Fruit fly (Drosophila melanogaster): Measurements from ENCODE around the gene RASSF8.

The RASSF8 gene

dm6 chr3R:25637294-25638174, 24.1 kb upstream of the RASSF8 start, which contains the start of gene jigr1:
TSS of gene jigr1 (plus strand) at chr3R:25637843.
- TF ChIP-seq Sin3A (optimal IDR thresholded peaks at IDR 0.05) (no peak), insv (optimal IDR thresholded peaks at IDR 0.05) (no peak), Myc (optimal IDR thresholded peaks at IDR 0.05) (no peak), h (optimal IDR thresholded peaks at IDR 0.05) (no peak), ttk (optimal IDR thresholded peaks at IDR 0.05) (no peak), psq (optimal IDR thresholded peaks at IDR 0.05) (no peak)

- TF ChIP-seq psq (optimal IDR thresholded peaks at IDR 0.05) (no peak), ttk (optimal IDR thresholded peaks at IDR 0.05) (no peak), Sin3A (optimal IDR thresholded peaks at IDR 0.05) (no peak), h (optimal IDR thresholded peaks at IDR 0.05) (no peak), Myc (optimal IDR thresholded peaks at IDR 0.05) (no peak), insv (optimal IDR thresholded peaks at IDR 0.05) (no peak)
Measured at dm6 chr3R:25638381-25638780, 23.2 kb upstream of the RASSF8 start.

- TF ChIP-seq h (optimal IDR thresholded peaks at IDR 0.05) (no peak), psq (optimal IDR thresholded peaks at IDR 0.05) (no peak), ttk (optimal IDR thresholded peaks at IDR 0.05) (no peak), Sin3A (optimal IDR thresholded peaks at IDR 0.05) (no peak), Myc (optimal IDR thresholded peaks at IDR 0.05) (no peak), insv (optimal IDR thresholded peaks at IDR 0.05) (no peak)
Measured at dm6 chr3R:25638961-25639360, 22.6 kb upstream of the RASSF8 start.

- no peak for TF ChIP-seq ttk (optimal IDR thresholded peaks at IDR 0.05)
- TF ChIP-seq psq (optimal IDR thresholded peaks at IDR 0.05): no peak
- TF ChIP-seq insv (optimal IDR thresholded peaks at IDR 0.05): no peak
- no peak for TF ChIP-seq Sin3A (optimal IDR thresholded peaks at IDR 0.05)
Measured at dm6 chr3R:25640463-25640862, 21.1 kb upstream of the RASSF8 start.

dm6 chr3R:25644172-25644571, 17.4 kb upstream of the RASSF8 start:
- no peak for TF ChIP-seq h (optimal IDR thresholded peaks at IDR 0.05)
- no peak for TF ChIP-seq psq (optimal IDR thresholded peaks at IDR 0.05)
- TF ChIP-seq insv (optimal IDR thresholded peaks at IDR 0.05): no peak
- no peak for TF ChIP-seq ttk (optimal IDR thresholded peaks at IDR 0.05)
- TF ChIP-seq Sin3A (optimal IDR thresholded peaks at IDR 0.05): no peak
- TF ChIP-seq Myc (optimal IDR thresholded peaks at IDR 0.05): no peak

- TF ChIP-seq psq (optimal IDR thresholded peaks at IDR 0.05) (no peak), ttk (optimal IDR thresholded peaks at IDR 0.05) (no peak), Sin3A (optimal IDR thresholded peaks at IDR 0.05) (no peak), insv (optimal IDR thresholded peaks at IDR 0.05) (no peak), h (optimal IDR thresholded peaks at IDR 0.05) (no peak), Myc (optimal IDR thresholded peaks at IDR 0.05) (no peak)
Measured at dm6 chr3R:25646882-25647518, 14.6 kb upstream of the RASSF8 start.

dm6 chr3R:25647577-25648257, 13.9 kb upstream of the RASSF8 start:
- TF ChIP-seq psq (optimal IDR thresholded peaks at IDR 0.05) (no peak), insv (optimal IDR thresholded peaks at IDR 0.05) (no peak), ttk (optimal IDR thresholded peaks at IDR 0.05) (no peak), Sin3A (optimal IDR thresholded peaks at IDR 0.05) (no peak), Myc (optimal IDR thresholded peaks at IDR 0.05) (no peak), h (optimal IDR thresholded peaks at IDR 0.05) (no peak)

- TF ChIP-seq psq (optimal IDR thresholded peaks at IDR 0.05): no peak
- no peak for TF ChIP-seq Sin3A (optimal IDR thresholded peaks at IDR 0.05)
- no peak for TF ChIP-seq Myc (optimal IDR thresholded peaks at IDR 0.05)
- no peak for TF ChIP-seq insv (optimal IDR thresholded peaks at IDR 0.05)
- no peak for TF ChIP-seq h (optimal IDR thresholded peaks at IDR 0.05)
- TF ChIP-seq ttk (optimal IDR thresholded peaks at IDR 0.05): no peak
Measured at dm6 chr3R:25648258-25648606, 13.4 kb upstream of the RASSF8 start.

- TF ChIP-seq Myc (optimal IDR thresholded peaks at IDR 0.05) (no peak), psq (optimal IDR thresholded peaks at IDR 0.05) (no peak), h (optimal IDR thresholded peaks at IDR 0.05) (no peak), ttk (optimal IDR thresholded peaks at IDR 0.05) (no peak), Sin3A (optimal IDR thresholded peaks at IDR 0.05) (no peak), insv (optimal IDR thresholded peaks at IDR 0.05) (no peak)
Measured at dm6 chr3R:25650417-25650816, 11.2 kb upstream of the RASSF8 start.

dm6 chr3R:25651414-25651813, 10.2 kb upstream of the RASSF8 start:
- TF ChIP-seq h (optimal IDR thresholded peaks at IDR 0.05): no peak
- TF ChIP-seq psq (optimal IDR thresholded peaks at IDR 0.05): no peak
- TF ChIP-seq ttk (optimal IDR thresholded peaks at IDR 0.05): no peak
- no peak for TF ChIP-seq insv (optimal IDR thresholded peaks at IDR 0.05)
- TF ChIP-seq Sin3A (optimal IDR thresholded peaks at IDR 0.05): no peak
- no peak for TF ChIP-seq Myc (optimal IDR thresholded peaks at IDR 0.05)

dm6 chr3R:25652066-25652720, 9.4 kb upstream of the RASSF8 start:
- TF ChIP-seq insv (optimal IDR thresholded peaks at IDR 0.05) (no peak), Sin3A (optimal IDR thresholded peaks at IDR 0.05) (no peak), psq (optimal IDR thresholded peaks at IDR 0.05) (no peak), ttk (optimal IDR thresholded peaks at IDR 0.05) (no peak)

Measured in Kc167 (cell line).